Worm (Caenorhabditis elegans) whole organism, mixed stage, embryonic: ENCODE results near the gene T20G5.13.

ENCODE experiments used
- snpc-4 ChIP-seq: fragments of 150-350 bp; optimal IDR thresholded peaks from 2 replicates; lab custom pipeline; 2014; ENCODE audit warnings: missing biosample characterization, missing genetic modification characterization
- zip-8 ChIP-seq: fragments of 150-350 bp; optimal IDR thresholded peaks from 2 replicates; lab custom pipeline; 2014; ENCODE audit warnings: missing biosample characterization, missing genetic modification characterization

DNA sequence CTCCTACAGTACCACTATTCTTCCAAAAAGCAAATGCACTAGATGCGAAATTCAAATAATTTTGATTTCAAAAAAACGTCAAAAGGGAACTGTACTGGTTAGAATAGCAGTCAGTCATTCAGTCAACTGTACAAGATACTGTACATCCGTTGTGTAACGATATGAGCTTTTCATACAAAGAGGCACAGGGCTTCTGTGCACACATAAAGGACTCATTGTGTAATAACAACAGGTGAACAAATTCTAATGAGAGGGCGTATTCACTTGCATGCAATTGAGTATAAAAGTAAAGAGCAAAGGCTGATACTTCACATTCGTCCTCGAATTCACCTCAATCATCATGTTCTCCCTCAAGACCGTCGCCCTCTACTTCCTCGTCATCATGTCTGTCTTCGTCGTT is 3.7 kb downstream of the T20G5.13 start, which contains the start of gene dod-6:
- TF ChIP-seq snpc-4 (tag; lab: Kevin White, UChicago) (no peak), zip-8 (no peak)
